Fruit fly (Drosophila melanogaster) whole organism, prepupa: ENCODE results near the gene nanos.

Source experiments
- Blimp-1 ChIP-seq: fragments of 200-800 bp; sonication (Bioruptor generic); optimal IDR thresholded peaks from 3 replicates; lab custom pipeline; 2017; ENCODE audit warnings: missing biosample characterization, missing genetic modification characterization, mild to moderate bottlenecking, moderate library complexity, missing genetic modification reagents
- CG11294 ChIP-seq: fragments of 200-800 bp; sonication (Bioruptor generic); IDR thresholded peaks from 2 replicates; pipeline ENCODE4 v1.3.6; 2022; ENCODE audit warnings: missing biosample characterization, missing genetic modification characterization
- CG11762 ChIP-seq: fragments of 200-800 bp; sonication (Bioruptor generic); optimal IDR thresholded peaks from 3 replicates; lab custom pipeline; 2016; ENCODE audit warnings: missing biosample characterization, missing genetic modification characterization; ENCODE audit not compliant: insufficient read depth
- CG1621 ChIP-seq: fragments of 200-800 bp; sonication (Bioruptor generic); optimal IDR thresholded peaks from 3 replicates; lab custom pipeline; 2018; ENCODE audit warnings: missing biosample characterization, mild to moderate bottlenecking, missing genetic modification characterization
- CG6854 ChIP-seq: fragments of 200-800 bp; sonication (Bioruptor generic); optimal IDR thresholded peaks from 2 replicates; lab custom pipeline; 2017; ENCODE audit warnings: missing biosample characterization, mild to moderate bottlenecking, missing genetic modification characterization
- Eip93F ChIP-seq: fragments of 200-800 bp; sonication (Bioruptor generic); optimal IDR thresholded peaks from 2 replicates; lab custom pipeline; 2016; ENCODE audit warnings: missing biosample characterization, mild to moderate bottlenecking, missing genetic modification characterization
- Gug ChIP-seq: fragments of 200-800 bp; sonication (Bioruptor generic); IDR thresholded peaks from 2 replicates; pipeline ENCODE4 v1.3.6; 2022; ENCODE audit warnings: missing biosample characterization, missing genetic modification characterization
- Lpt ChIP-seq: fragments of 200-800 bp; sonication (Bioruptor generic); optimal IDR thresholded peaks from 3 replicates; lab custom pipeline; 2016; ENCODE audit warnings: missing biosample characterization, missing genetic modification characterization
- Smox ChIP-seq: fragments of 200-800 bp; sonication (Bioruptor generic); optimal IDR thresholded peaks from 3 replicates; lab custom pipeline; 2016; ENCODE audit warnings: missing biosample characterization, missing genetic modification characterization
- Sox102F ChIP-seq: fragments of 200-800 bp; sonication (Bioruptor generic); optimal IDR thresholded peaks from 2 replicates; lab custom pipeline; 2016; ENCODE audit warnings: missing biosample characterization, mild to moderate bottlenecking, missing genetic modification characterization
- Sox15 ChIP-seq: fragments of 200-800 bp; sonication (Bioruptor generic); optimal IDR thresholded peaks from 3 replicates; lab custom pipeline; 2016; ENCODE audit warnings: missing biosample characterization, missing genetic modification characterization
- ss ChIP-seq, 2 experiments: fragments of 200-800 bp; sonication (Bioruptor generic); optimal IDR thresholded peaks; 2 replicates in 1 of 2; 3 replicates in 1 of 2; lab custom pipeline; 2017 to 2018; ENCODE audit warnings: mild to moderate bottlenecking in 2 of 2, missing biosample characterization in 2 of 2, missing genetic modification characterization in 2 of 2, moderate library complexity in 1 of 2
- vri ChIP-seq: fragments of 200-800 bp; sonication (Bioruptor generic); optimal IDR thresholded peaks from 3 replicates; lab custom pipeline; 2016; ENCODE audit warnings: missing biosample characterization, mild to moderate bottlenecking, missing genetic modification characterization

DNA sequence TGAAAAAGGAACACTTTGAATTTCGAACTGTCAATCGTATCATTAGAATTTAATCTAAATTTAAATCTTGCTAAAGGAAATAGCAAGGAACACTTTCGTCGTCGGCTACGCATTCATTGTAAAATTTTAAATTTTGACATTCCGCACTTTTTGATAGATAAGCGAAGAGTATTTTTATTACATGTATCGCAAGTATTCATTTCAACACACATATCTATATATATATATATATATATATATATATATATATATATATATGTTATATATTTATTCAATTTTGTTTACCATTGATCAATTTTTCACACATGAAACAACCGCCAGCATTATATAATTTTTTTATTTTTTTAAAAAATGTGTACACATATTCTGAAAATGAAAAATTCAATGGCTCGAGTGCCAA lies 2.7 kb downstream of the nanos start, which contains the start of gene CG11779:
- TF ChIP-seq Sox102F (GFP tag; lab: Kevin White, UChicago): no peak
- no peak for TF ChIP-seq Gug
- TF ChIP-seq ss (GFP tag; optimal IDR thresholded peaks at IDR 0.05; lab: Kevin White, UChicago): no peak
- no peak for TF ChIP-seq CG11762 (GFP tag; lab: Kevin White, UChicago)
- no peak for TF ChIP-seq Blimp-1 (GFP tag; lab: Kevin White, UChicago)
- TF ChIP-seq vri (GFP tag; lab: Kevin White, UChicago): no peak
- no peak for TF ChIP-seq Sox15 (GFP tag; lab: Kevin White, UChicago)
- TF ChIP-seq CG11294 (GFP tag; lab: Robert Waterston, UW): no peak
- TF ChIP-seq CG6854 (GFP tag; lab: Kevin White, UChicago): no peak
- TF ChIP-seq Smox (GFP tag; lab: Kevin White, UChicago): no peak
- TF ChIP-seq CG1621: no peak
- TF ChIP-seq Lpt (GFP tag; lab: Kevin White, UChicago): no peak
- no peak for TF ChIP-seq Eip93F (GFP tag; lab: Kevin White, UChicago)
